Worm (Caenorhabditis elegans): ENCODE results near the gene col-183.

DNA sequence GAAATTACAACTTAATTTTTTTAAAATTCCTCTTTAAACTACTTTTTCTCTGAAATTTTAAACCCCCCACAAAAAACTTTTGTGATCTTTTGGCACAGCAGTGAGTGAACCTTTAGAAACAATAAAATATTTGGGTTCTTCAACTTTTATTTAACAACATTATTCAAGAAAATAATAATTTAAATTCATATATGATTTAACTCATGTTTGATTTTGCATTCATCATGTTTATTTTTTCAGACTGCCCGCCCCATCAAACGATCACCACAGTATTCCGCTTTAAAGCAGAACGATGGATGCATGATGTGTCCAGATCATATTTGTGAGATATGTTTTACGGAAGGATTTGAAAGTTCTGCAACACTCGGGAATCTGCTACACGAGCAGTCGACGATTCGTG, 21.1 kb downstream of the col-183 start, which contains the start of gene set-8:
- TF ChIP-seq ama-1 (optimal IDR thresholded peaks at IDR 0.05) (no peak), flt-1 (GFP tag; IDR thresholded peaks at IDR 0.05) (no peak), hnd-1 (tag; optimal IDR thresholded peaks at IDR 0.05) (no peak), sea-1 (GFP tag; conservative IDR thresholded peaks at IDR 0.05) (no peak), ceh-36 (tag; optimal IDR thresholded peaks at IDR 0.05) (no peak)

Data from whole organism, early embryonic.